Worm (Caenorhabditis elegans) whole organism, L4 larva: ENCODE results near the gene srbc-38.

Experiments
- D1046.2 ChIP-seq: fragments of 200-800 bp; sonication (Bioruptor generic); IDR thresholded peaks from 2 replicates; pipeline ENCODE4 v1.3.6; 2022; ENCODE audit warnings: missing genetic modification characterization, missing compliant biosample characterization
- R02D3.7 ChIP-seq: fragments of 150-350 bp; sonication (generic microtip); optimal IDR thresholded peaks from 3 replicates; lab custom pipeline; 2014; ENCODE audit warnings: missing biosample characterization, missing genetic modification characterization
- T20F7.1 ChIP-seq: fragments of 200-800 bp; sonication (Bioruptor generic); optimal IDR thresholded peaks from 2 replicates; lab custom pipeline; 2018; ENCODE audit warnings: mild to moderate bottlenecking, missing genetic modification characterization, missing compliant biosample characterization
- Y5F2A.4 ChIP-seq: fragments of 200-800 bp; sonication (Bioruptor generic); optimal IDR thresholded peaks from 2 replicates; lab custom pipeline; 2018; ENCODE audit warnings: mild to moderate bottlenecking, missing genetic modification characterization, missing compliant biosample characterization
- aly-2 ChIP-seq: sonication (generic microtip); optimal IDR thresholded peaks from 2 replicates; lab custom pipeline; 2018; ENCODE audit warnings: missing biosample characterization, missing genetic modification characterization
- ceh-20 ChIP-seq: fragments of 200-800 bp; sonication (Bioruptor generic); IDR thresholded peaks from 2 replicates; pipeline ENCODE4 v1.3.6; 2022; ENCODE audit warnings: missing genetic modification reagents, missing genetic modification characterization, missing compliant biosample characterization
- ces-1 ChIP-seq: fragments of 150-350 bp; sonication (generic microtip); optimal IDR thresholded peaks from 4 replicates; lab custom pipeline; 2014; ENCODE audit warnings: missing biosample characterization, missing genetic modification reagents, missing genetic modification characterization
- cey-2 ChIP-seq: sonication (generic microtip); optimal IDR thresholded peaks from 3 replicates; lab custom pipeline; 2017; ENCODE audit warnings: missing genetic modification characterization, mild to moderate bottlenecking, missing compliant biosample characterization, antibody characterized with exemption, borderline replicate concordance; ENCODE audit not compliant: insufficient read depth
- ctbp-1 ChIP-seq: fragments of 200-800 bp; sonication (Bioruptor generic); IDR thresholded peaks from 2 replicates; pipeline ENCODE4 v1.3.6; 2022; ENCODE audit warnings: missing genetic modification reagents, missing genetic modification characterization, missing compliant biosample characterization
- daf-16 ChIP-seq, 3 experiments: sonication (generic microtip); optimal IDR thresholded peaks; 2 replicates each; lab custom pipeline; 2016 to 2017; ENCODE audit warnings: missing genetic modification characterization in 3 of 3, missing genetic modification reagents in 3 of 3, mild to moderate bottlenecking in 2 of 3, missing compliant biosample characterization in 2 of 3, missing biosample characterization in 1 of 3, moderate library complexity in 1 of 3
- daf-19 ChIP-seq: fragments of 200-800 bp; sonication (Bioruptor generic); conservative IDR thresholded peaks from 2 replicates; pipeline ENCODE4 v1.3.6; 2022; ENCODE audit warnings: missing genetic modification characterization, missing compliant biosample characterization
- dmd-6 ChIP-seq: fragments of 200-800 bp; sonication (Bioruptor generic); IDR thresholded peaks from 2 replicates; pipeline ENCODE4 v1.3.6; 2022; ENCODE audit warnings: missing genetic modification reagents, missing genetic modification characterization, missing compliant biosample characterization
- duxl-1 ChIP-seq: sonication (generic microtip); optimal IDR thresholded peaks from 2 replicates; lab custom pipeline; 2016; ENCODE audit warnings: mild to moderate bottlenecking, missing genetic modification characterization, moderate library complexity, missing compliant biosample characterization; ENCODE audit not compliant: poor library complexity
- dve-1 ChIP-seq: sonication (generic microtip); optimal IDR thresholded peaks from 2 replicates; lab custom pipeline; 2017; ENCODE audit warnings: antibody characterized with exemption, mild to moderate bottlenecking, missing genetic modification characterization, missing compliant biosample characterization; ENCODE audit not compliant: insufficient read depth
- egl-43 ChIP-seq: fragments of 200-800 bp; sonication (Bioruptor generic); IDR thresholded peaks from 2 replicates; pipeline ENCODE4 v1.3.6; 2022; ENCODE audit warnings: missing genetic modification reagents, missing genetic modification characterization, missing compliant biosample characterization
- hmg-1.1 ChIP-seq: fragments of 200-800 bp; sonication (Bioruptor generic); IDR thresholded peaks from 2 replicates; pipeline ENCODE4 v1.3.6; 2022; ENCODE audit warnings: missing genetic modification reagents, missing genetic modification characterization, missing compliant biosample characterization
- lin-1 ChIP-seq: fragments of 200-800 bp; sonication (Bioruptor generic); IDR thresholded peaks from 2 replicates; pipeline ENCODE4 v1.3.6; 2022; ENCODE audit warnings: missing genetic modification reagents, missing genetic modification characterization, missing compliant biosample characterization
- lin-29 ChIP-seq: fragments of 200-800 bp; sonication (Bioruptor generic); IDR thresholded peaks from 2 replicates; pipeline ENCODE4 v1.3.6; 2022; ENCODE audit warnings: missing genetic modification reagents, missing genetic modification characterization, missing compliant biosample characterization
- lsy-2 ChIP-seq, 2 experiments: fragments of 150-350 bp in 1 of 2; sonication (generic microtip) in 1 of 2; optimal IDR thresholded peaks; 2 replicates each; lab custom pipeline; 2014 to 2017; ENCODE audit warnings: missing biosample characterization in 2 of 2, missing genetic modification characterization in 2 of 2
- madf-5 ChIP-seq, 2 experiments: fragments of 200-800 bp; sonication (Bioruptor generic); IDR thresholded peaks; 2 replicates each; pipeline ENCODE4 v1.3.6; 2022; ENCODE audit warnings: missing compliant biosample characterization in 2 of 2, missing genetic modification characterization in 2 of 2
- mdl-1 ChIP-seq, 2 experiments: fragments of 150-350 bp in 1 of 2; sonication (generic microtip) in 1 of 2; optimal IDR thresholded peaks; 2 replicates each; lab custom pipeline; 2014 to 2017; ENCODE audit warnings: missing biosample characterization in 2 of 2, missing genetic modification characterization in 2 of 2
- mdt-29 ChIP-seq: fragments of 200-800 bp; sonication (Bioruptor generic); IDR thresholded peaks from 2 replicates; pipeline ENCODE4 v1.3.6; 2022; ENCODE audit warnings: missing genetic modification reagents, missing genetic modification characterization, missing compliant biosample characterization
- mep-1 ChIP-seq: fragments of 150-350 bp; sonication (generic microtip); optimal IDR thresholded peaks from 3 replicates; lab custom pipeline; 2014; ENCODE audit warnings: missing biosample characterization, missing genetic modification characterization
- mes-2 ChIP-seq: sonication (generic microtip); optimal IDR thresholded peaks from 2 replicates; lab custom pipeline; 2016; ENCODE audit warnings: missing genotype, mild to moderate bottlenecking, missing genetic modification characterization, missing compliant biosample characterization; ENCODE audit not compliant: poor library complexity, severe bottlenecking
- nhr-10 ChIP-seq: fragments of 150-350 bp; optimal IDR thresholded peaks from 2 replicates; lab custom pipeline; 2014; ENCODE audit warnings: missing biosample characterization, missing genetic modification characterization
- nhr-11 ChIP-seq: fragments of 150-350 bp; optimal IDR thresholded peaks from 2 replicates; lab custom pipeline; 2014; ENCODE audit warnings: missing biosample characterization, missing genetic modification characterization
- nhr-111 ChIP-seq: fragments of 200-800 bp; sonication (Bioruptor generic); optimal IDR thresholded peaks from 2 replicates; lab custom pipeline; 2018; ENCODE audit warnings: mild to moderate bottlenecking, missing genetic modification characterization, missing compliant biosample characterization
- nhr-28 ChIP-seq: fragments of 150-350 bp; optimal IDR thresholded peaks from 2 replicates; lab custom pipeline; 2014; ENCODE audit warnings: missing biosample characterization, missing genetic modification characterization
- nhr-41 ChIP-seq: fragments of 200-800 bp; sonication (Bioruptor generic); IDR thresholded peaks from 2 replicates; pipeline ENCODE4 v1.3.6; 2022; ENCODE audit warnings: missing genetic modification reagents, missing genetic modification characterization, missing compliant biosample characterization
- nhr-42 ChIP-seq: fragments of 200-800 bp; sonication (Bioruptor generic); IDR thresholded peaks from 2 replicates; pipeline ENCODE4 v1.3.6; 2022; ENCODE audit warnings: missing genetic modification characterization, missing compliant biosample characterization
- nhr-77 ChIP-seq: fragments of 150-350 bp; optimal IDR thresholded peaks from 2 replicates; lab custom pipeline; 2014; ENCODE audit warnings: missing biosample characterization, missing genetic modification characterization
- sdz-12 ChIP-seq: fragments of 200-800 bp; sonication (Bioruptor generic); optimal IDR thresholded peaks from 2 replicates; lab custom pipeline; 2018; ENCODE audit warnings: mild to moderate bottlenecking, missing genetic modification characterization, missing compliant biosample characterization
- set-16 ChIP-seq: fragments of 200-800 bp; sonication (Bioruptor generic); IDR thresholded peaks from 2 replicates; pipeline ENCODE4 v1.3.6; 2022; ENCODE audit warnings: missing genetic modification reagents, missing genetic modification characterization, missing compliant biosample characterization
- snpc-1.2 ChIP-seq: fragments of 200-800 bp; sonication (Bioruptor generic); IDR thresholded peaks from 2 replicates; pipeline ENCODE4 v1.3.6; 2022; ENCODE audit warnings: missing genetic modification reagents, missing genetic modification characterization, missing compliant biosample characterization
- spr-3 ChIP-seq: fragments of 200-800 bp; sonication (Bioruptor generic); optimal IDR thresholded peaks from 2 replicates; lab custom pipeline; 2018; ENCODE audit warnings: mild to moderate bottlenecking, missing genetic modification characterization, missing compliant biosample characterization
- tag-97 ChIP-seq: fragments of 200-800 bp; sonication (Bioruptor generic); IDR thresholded peaks from 2 replicates; pipeline ENCODE4 v1.3.6; 2022; ENCODE audit warnings: missing genetic modification characterization, missing compliant biosample characterization
- unc-39 ChIP-seq: sonication (generic microtip); optimal IDR thresholded peaks from 2 replicates; lab custom pipeline; 2017; ENCODE audit warnings: missing biosample characterization, missing genetic modification characterization
- zfp-3 ChIP-seq: fragments of 200-800 bp; sonication (Bioruptor generic); conservative IDR thresholded peaks from 2 replicates; pipeline ENCODE4 v1.3.6; 2022; ENCODE audit warnings: missing genetic modification reagents, missing genetic modification characterization, missing compliant biosample characterization
- zip-11 ChIP-seq: fragments of 200-800 bp; sonication (Bioruptor generic); IDR thresholded peaks from 2 replicates; pipeline ENCODE4 v1.3.6; 2022; ENCODE audit warnings: missing genetic modification characterization, missing compliant biosample characterization

srbc-38 gene

DNA sequence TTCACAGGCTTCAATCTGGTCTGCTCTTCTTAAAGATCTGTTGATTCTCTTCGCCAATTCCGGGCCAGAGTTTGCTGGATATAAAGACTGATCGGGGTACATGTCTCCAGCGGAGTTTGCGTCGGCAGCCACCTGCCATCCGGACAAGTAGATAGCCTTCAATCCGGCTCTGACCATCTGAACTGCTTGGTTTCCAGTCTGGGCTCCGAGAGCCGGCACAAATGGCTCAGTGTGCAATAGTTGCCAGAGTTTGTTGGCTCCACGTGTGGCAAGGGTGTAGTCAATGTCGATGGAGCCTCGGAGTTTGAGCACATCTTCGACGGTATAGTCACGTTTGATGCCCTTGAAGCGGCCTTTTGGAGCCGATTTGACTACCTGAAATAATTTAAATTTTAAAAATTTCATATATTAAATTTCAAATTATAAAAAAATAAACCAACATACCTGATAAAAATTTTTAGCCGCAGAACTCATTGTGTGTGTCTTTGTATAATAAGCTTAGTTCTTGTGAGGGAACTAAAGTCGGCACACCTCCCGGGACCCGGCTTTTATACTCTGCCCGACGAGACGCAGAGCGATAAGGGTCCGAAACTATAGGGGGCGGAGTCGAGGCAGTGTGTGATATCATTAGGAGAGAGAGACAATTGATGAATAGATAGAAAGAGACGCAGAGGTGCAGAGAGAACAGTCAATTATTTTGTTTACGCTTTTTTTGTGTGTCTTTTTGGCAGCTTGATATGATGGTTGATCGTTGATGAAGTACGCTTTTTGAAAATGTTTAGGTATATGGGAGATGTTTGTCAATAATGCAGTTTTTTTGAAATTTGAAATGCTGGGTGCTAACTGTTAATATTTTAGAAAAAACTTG lies 20.7 kb downstream of the srbc-38 start, which contains the start of the genes icl-1 and srh-2 (continued):
- TF ChIP-seq dmd-6 (GFP tag; lab: Robert Waterston, UW) = peak; percentile 32; the same call in 1 of the 2 replicates
- peak; percentile 9; the same call in 1 of the 2 replicates for TF ChIP-seq ceh-20 (GFP tag; lab: Robert Waterston, UW)
- TF ChIP-seq aly-2 = no peak
- TF ChIP-seq nhr-42 (GFP tag; lab: Robert Waterston, UW) = 0 out of 2 replicates have a peak, but pooled peaks have one; percentile 46
- peak; percentile 67 for TF ChIP-seq nhr-28 (tag; lab: Kevin White, UChicago)
- TF ChIP-seq mdl-1 (tag; optimal IDR thresholded peaks at IDR 0.05; lab: Kevin White, UChicago) = peak; percentile 66 to 75
- peak; percentile 85 for TF ChIP-seq dve-1 (tag; lab: Kevin White, UChicago)
- peak; percentile 48; the same call in 1 of the 2 replicates for TF ChIP-seq mdt-29 (GFP tag; lab: Robert Waterston, UW)
- no peak for TF ChIP-seq nhr-41 (GFP tag; lab: Robert Waterston, UW)
- no peak for TF ChIP-seq tag-97 (GFP tag; lab: Robert Waterston, UW)
- peak; percentile 48 for TF ChIP-seq zfp-3 (GFP tag; lab: Robert Waterston, UW)
- TF ChIP-seq daf-16 (GFP tag; optimal IDR thresholded peaks at IDR 0.05; lab: Kevin White, UChicago) = peak; percentile 50 to 83
- peak; percentile 97 for TF ChIP-seq daf-16 (tag; optimal IDR thresholded peaks at IDR 0.05; lab: Kevin White, UChicago)
- peak; percentile 65 for TF ChIP-seq Y5F2A.4 (GFP tag; lab: Kevin White, UChicago)
- peak; percentile 48 for TF ChIP-seq spr-3
- TF ChIP-seq egl-43 (GFP tag; lab: Robert Waterston, UW) = peak; percentile 73
- peak; percentile 29 for TF ChIP-seq nhr-77
- peak; percentile 64 for TF ChIP-seq nhr-10 (tag; lab: Kevin White, UChicago)
- peak; percentile 6 for TF ChIP-seq ctbp-1 (GFP tag; lab: Robert Waterston, UW)
- peak; percentile 36 for TF ChIP-seq nhr-11 (tag; lab: Kevin White, UChicago)
- TF ChIP-seq nhr-111 (GFP tag; lab: Kevin White, UChicago) = peak; percentile 82
- TF ChIP-seq madf-5 (GFP tag; IDR thresholded peaks at IDR 0.05; lab: Robert Waterston, UW) = 0 out of 4 replicates have a peak, but pooled peaks of 1 of the 2 experiments have one; percentile 25
- peak; percentile 73 for TF ChIP-seq mep-1 (tag; lab: Kevin White, UChicago)
- peak; percentile 55 for TF ChIP-seq mes-2 (tag; lab: Kevin White, UChicago)
- peak; percentile 38; the same call in 1 of the 2 replicates for TF ChIP-seq lin-29
- no peak; the same call in 1 of the 2 replicates for TF ChIP-seq D1046.2 (GFP tag; lab: Robert Waterston, UW)
- no peak for TF ChIP-seq R02D3.7 (tag; lab: Kevin White, UChicago)
- peak; percentile 42; the same call in 1 of the 2 replicates for TF ChIP-seq hmg-1.1 (GFP tag; lab: Robert Waterston, UW)
- TF ChIP-seq sdz-12 (GFP tag; lab: Kevin White, UChicago) = peak; percentile 84
- TF ChIP-seq cey-2 (tag; lab: Kevin White, UChicago) = no peak
- TF ChIP-seq lsy-2 (tag; optimal IDR thresholded peaks at IDR 0.05; lab: Kevin White, UChicago) = peak in 1 of 2 experiments; percentile 47
- peak; percentile 76 for TF ChIP-seq set-16 (GFP tag; lab: Robert Waterston, UW)
- TF ChIP-seq unc-39 (tag; lab: Kevin White, UChicago) = no peak
- TF ChIP-seq snpc-1.2 (GFP tag; lab: Robert Waterston, UW) = peak; percentile 58; the same call in 1 of the 2 replicates
- TF ChIP-seq lin-1 (GFP tag; lab: Robert Waterston, UW) = 0 out of 2 replicates have a peak, but pooled peaks have one; percentile 23
- TF ChIP-seq T20F7.1 (GFP tag; lab: Kevin White, UChicago) = peak; percentile 24
- peak; percentile 68; the same call in 1 of the 2 replicates for TF ChIP-seq daf-19 (GFP tag; lab: Robert Waterston, UW)
- 0 out of 2 replicates have a peak, but pooled peaks have one; percentile 16 for TF ChIP-seq zip-11
- TF ChIP-seq duxl-1 (tag; lab: Kevin White, UChicago) = peak; percentile 65
- TF ChIP-seq ces-1 = no peak
- TF ChIP-seq, all 104 proteins: peak for 42
